Worm (Caenorhabditis elegans) whole organism, L2 larva: Measurements from ENCODE around the gene T24H10.5.

Experiments used
- C34F6.9 ChIP-seq: fragments of 150-350 bp; optimal IDR thresholded peaks from 2 replicates; lab custom pipeline; 2014; ENCODE audit warnings: missing biosample characterization, missing genetic modification characterization
- F13H6.1 ChIP-seq: sonication (generic microtip); optimal IDR thresholded peaks from 2 replicates; lab custom pipeline; 2016; ENCODE audit warnings: missing genetic modification characterization, missing compliant biosample characterization
- R02D3.7 ChIP-seq: fragments of 150-350 bp; optimal IDR thresholded peaks from 2 replicates; lab custom pipeline; 2014; ENCODE audit warnings: missing biosample characterization, missing genetic modification characterization
- ZK546.5 ChIP-seq: sonication (generic microtip); optimal IDR thresholded peaks from 2 replicates; lab custom pipeline; 2017; ENCODE audit warnings: missing biosample characterization, missing genetic modification characterization
- alr-1 ChIP-seq: fragments of 150-350 bp; optimal IDR thresholded peaks from 2 replicates; lab custom pipeline; 2014; ENCODE audit warnings: missing biosample characterization, missing genetic modification characterization
- aly-2 ChIP-seq: fragments of 150-350 bp; optimal IDR thresholded peaks from 2 replicates; lab custom pipeline; 2014; ENCODE audit warnings: missing biosample characterization, missing genetic modification characterization
- ama-1 ChIP-seq: fragments of 150-350 bp; optimal IDR thresholded peaks from 2 replicates; lab custom pipeline; 2018; ENCODE audit warnings: inconsistent platforms
- blmp-1 ChIP-seq: sonication (generic microtip); optimal IDR thresholded peaks from 2 replicates; lab custom pipeline; 2017; ENCODE audit warnings: missing genetic modification characterization, mild to moderate bottlenecking, missing compliant biosample characterization, antibody characterized with exemption, moderate library complexity; ENCODE audit not compliant: insufficient read depth
- ceh-16 ChIP-seq: fragments of 150-350 bp; optimal IDR thresholded peaks from 2 replicates; lab custom pipeline; 2014; ENCODE audit warnings: missing biosample characterization, missing genetic modification characterization
- ceh-82 ChIP-seq: fragments of 150-350 bp; optimal IDR thresholded peaks from 2 replicates; lab custom pipeline; 2014; ENCODE audit warnings: missing biosample characterization, missing genetic modification characterization
- crh-2 ChIP-seq: sonication (generic microtip); optimal IDR thresholded peaks from 2 replicates; lab custom pipeline; 2017; ENCODE audit warnings: missing biosample characterization, missing genetic modification characterization
- egl-27 ChIP-seq: sonication (generic microtip); optimal IDR thresholded peaks from 3 replicates; lab custom pipeline; 2017; ENCODE audit warnings: missing biosample characterization, missing genetic modification reagents, missing genetic modification characterization
- elt-1 ChIP-seq: fragments of 150-350 bp; optimal IDR thresholded peaks from 2 replicates; lab custom pipeline; 2014; ENCODE audit warnings: missing biosample characterization, missing genetic modification characterization
- elt-3 ChIP-seq: sonication (generic microtip); optimal IDR thresholded peaks from 2 replicates; lab custom pipeline; 2017; ENCODE audit warnings: missing biosample characterization, missing genetic modification characterization
- fos-1 ChIP-seq: fragments of 150-350 bp; optimal IDR thresholded peaks from 2 replicates; lab custom pipeline; 2014; ENCODE audit warnings: missing biosample characterization, missing genetic modification characterization
- gmeb-1 ChIP-seq: fragments of 150-350 bp; optimal IDR thresholded peaks from 2 replicates; lab custom pipeline; 2014; ENCODE audit warnings: missing biosample characterization, missing genetic modification characterization
- lin-11 ChIP-seq: fragments of 150-350 bp; sonication (generic microtip); optimal IDR thresholded peaks from 2 replicates; lab custom pipeline; 2014; ENCODE audit warnings: missing biosample characterization, missing genetic modification characterization, inconsistent platforms, mixed read lengths
- lin-39 ChIP-seq: fragments of 150-350 bp; optimal IDR thresholded peaks from 2 replicates; lab custom pipeline; 2014; ENCODE audit warnings: missing biosample characterization, missing genetic modification reagents, missing genetic modification characterization
- lsy-2 ChIP-seq, 2 experiments: fragments of 150-350 bp in 1 of 2; sonication (generic microtip) in 1 of 2; optimal IDR thresholded peaks; 2 replicates each; lab custom pipeline; 2014 to 2017; ENCODE audit warnings: missing biosample characterization in 2 of 2, missing genetic modification characterization in 2 of 2
- mab-5 ChIP-seq: fragments of 150-350 bp; optimal IDR thresholded peaks from 2 replicates; lab custom pipeline; 2014; ENCODE audit warnings: missing biosample characterization, missing genetic modification characterization
- mbf-1 ChIP-seq: sonication (generic microtip); optimal IDR thresholded peaks from 2 replicates; lab custom pipeline; 2017; ENCODE audit warnings: missing biosample characterization, missing genetic modification characterization
- mdl-1 ChIP-seq, 2 experiments: fragments of 150-350 bp in 1 of 2; sonication (generic microtip) in 1 of 2; optimal IDR thresholded peaks; 2 replicates each; lab custom pipeline; 2017; ENCODE audit warnings: missing biosample characterization in 2 of 2, missing genetic modification characterization in 2 of 2
- nhr-10 ChIP-seq: sonication (generic microtip); optimal IDR thresholded peaks from 2 replicates; lab custom pipeline; 2017; ENCODE audit warnings: missing biosample characterization, missing genetic modification characterization
- nhr-11 ChIP-seq: fragments of 150-350 bp; optimal IDR thresholded peaks from 2 replicates; lab custom pipeline; 2014; ENCODE audit warnings: missing biosample characterization, missing genetic modification characterization
- nhr-12 ChIP-seq: fragments of 150-350 bp; optimal IDR thresholded peaks from 2 replicates; lab custom pipeline; 2014; ENCODE audit warnings: missing biosample characterization, missing genetic modification characterization
- nhr-129 ChIP-seq: fragments of 150-350 bp; optimal IDR thresholded peaks from 2 replicates; lab custom pipeline; 2014; ENCODE audit warnings: missing biosample characterization, missing genetic modification characterization
- nhr-21 ChIP-seq: fragments of 150-350 bp; optimal IDR thresholded peaks from 2 replicates; lab custom pipeline; 2014; ENCODE audit warnings: missing biosample characterization, missing genetic modification characterization
- nhr-237 ChIP-seq: fragments of 150-350 bp; optimal IDR thresholded peaks from 2 replicates; lab custom pipeline; 2014; ENCODE audit warnings: missing biosample characterization, missing genetic modification characterization
- nhr-25 ChIP-seq: fragments of 150-350 bp; sonication (generic microtip); optimal IDR thresholded peaks from 3 replicates; lab custom pipeline; 2014; ENCODE audit warnings: missing biosample characterization, missing genetic modification characterization
- nhr-6 ChIP-seq: fragments of 150-350 bp; optimal IDR thresholded peaks from 2 replicates; lab custom pipeline; 2014; ENCODE audit warnings: missing biosample characterization, missing genetic modification characterization
- nhr-77 ChIP-seq: fragments of 150-350 bp; optimal IDR thresholded peaks from 2 replicates; lab custom pipeline; 2014; ENCODE audit warnings: missing biosample characterization, missing genetic modification characterization
- peb-1 ChIP-seq: fragments of 150-350 bp; optimal IDR thresholded peaks from 2 replicates; lab custom pipeline; 2014; ENCODE audit warnings: missing biosample characterization, missing genetic modification characterization
- sem-4 ChIP-seq: fragments of 150-350 bp; optimal IDR thresholded peaks from 2 replicates; lab custom pipeline; 2014; ENCODE audit warnings: missing biosample characterization, missing genetic modification reagents, missing genetic modification characterization
- skn-1 ChIP-seq: sonication (generic microtip); optimal IDR thresholded peaks from 2 replicates; lab custom pipeline; 2017; ENCODE audit warnings: missing biosample characterization, missing genetic modification characterization
- sma-3 ChIP-seq: sonication (generic microtip); optimal IDR thresholded peaks from 2 replicates; lab custom pipeline; 2016; ENCODE audit warnings: missing genetic modification reagents, missing genetic modification characterization, missing compliant biosample characterization
- sma-9 ChIP-seq, 2 experiments: fragments of 150-350 bp in 1 of 2; sonication (generic microtip) in 1 of 2; optimal IDR thresholded peaks; 2 replicates each; lab custom pipeline; 2014 to 2016; ENCODE audit warnings: missing genetic modification characterization in 2 of 2, mild to moderate bottlenecking in 1 of 2, missing biosample characterization in 1 of 2, missing compliant biosample characterization in 1 of 2, missing genetic modification reagents in 1 of 2, moderate library complexity in 1 of 2
- snpc-4 ChIP-seq: fragments of 150-350 bp; optimal IDR thresholded peaks from 2 replicates; lab custom pipeline; 2014; ENCODE audit warnings: missing biosample characterization, missing genetic modification characterization
- unc-55 ChIP-seq: fragments of 150-350 bp; sonication (generic microtip); optimal IDR thresholded peaks from 3 replicates; lab custom pipeline; 2014; ENCODE audit warnings: missing biosample characterization, missing genetic modification reagents, missing genetic modification characterization
- unc-62 ChIP-seq: fragments of 150-350 bp; optimal IDR thresholded peaks from 2 replicates; lab custom pipeline; 2014; ENCODE audit warnings: missing biosample characterization, missing genetic modification reagents, missing genetic modification characterization
- zag-1 ChIP-seq: fragments of 150-350 bp; optimal IDR thresholded peaks from 2 replicates; lab custom pipeline; 2014; ENCODE audit warnings: missing biosample characterization, missing genetic modification characterization
- ztf-11 ChIP-seq: sonication (generic microtip); optimal IDR thresholded peaks from 2 replicates; lab custom pipeline; 2017; ENCODE audit warnings: missing biosample characterization, missing genetic modification characterization
- ztf-4 ChIP-seq: fragments of 150-350 bp; optimal IDR thresholded peaks from 2 replicates; lab custom pipeline; 2014; ENCODE audit warnings: missing biosample characterization, missing genetic modification characterization

T24H10.5 gene

ce11 chrII:9100798-9101197, at the start of gene T24H10.5:
T24H10.5 (plus strand) TSS chrII:9101098.
- no peak for TF ChIP-seq ceh-82 (tag; lab: Kevin White, UChicago)
- no peak for TF ChIP-seq elt-3 (tag; lab: Kevin White, UChicago)
- no peak for TF ChIP-seq snpc-4 (tag; lab: Kevin White, UChicago)
- no peak for TF ChIP-seq crh-2 (tag; lab: Kevin White, UChicago)
- no peak for TF ChIP-seq egl-27 (tag; lab: Kevin White, UChicago)
- TF ChIP-seq nhr-77 = no peak
- TF ChIP-seq elt-1 (tag; lab: Kevin White, UChicago) = no peak
- TF ChIP-seq peb-1 = no peak
- TF ChIP-seq ZK546.5 (tag; lab: Kevin White, UChicago) = no peak
- no peak for TF ChIP-seq sem-4 (tag; lab: Kevin White, UChicago)
- TF ChIP-seq mbf-1 (tag; lab: Kevin White, UChicago) = no peak
- TF ChIP-seq lin-39 (tag; lab: Kevin White, UChicago) = no peak
- TF ChIP-seq nhr-25 (tag; lab: Kevin White, UChicago) = no peak
- TF ChIP-seq aly-2 (tag; lab: Kevin White, UChicago) = no peak
- no peak for TF ChIP-seq nhr-11 (tag; lab: Kevin White, UChicago)
- TF ChIP-seq ztf-11 (tag; lab: Kevin White, UChicago) = no peak
- TF ChIP-seq sma-9 (GFP tag; optimal IDR thresholded peaks at IDR 0.05; lab: Kevin White, UChicago) = no peak
- no peak for TF ChIP-seq sma-9 (tag; optimal IDR thresholded peaks at IDR 0.05; lab: Kevin White, UChicago)
- TF ChIP-seq nhr-12 (tag; lab: Kevin White, UChicago) = no peak

ce11 chrII:9053564-9053963, 47.3 kb upstream of the T24H10.5 start, which contains the start of gene T24B8.7:
T24B8.7 (minus strand) TSS chrII:9053664.
- TF ChIP-seq peb-1 (no peak), nhr-237 (tag; lab: Kevin White, UChicago) (no peak), crh-2 (tag; lab: Kevin White, UChicago) (no peak), mdl-1 (tag; optimal IDR thresholded peaks at IDR 0.05; lab: Kevin White, UChicago) (no peak), alr-1 (tag; lab: Kevin White, UChicago) (no peak), sem-4 (tag; lab: Kevin White, UChicago) (no peak), nhr-10 (tag; lab: Kevin White, UChicago) (no peak), mab-5 (no peak), ama-1 (no peak), unc-62 (GFP tag; lab: Kevin White, UChicago) (no peak), R02D3.7 (tag; lab: Kevin White, UChicago) (no peak), nhr-25 (tag; lab: Kevin White, UChicago) (no peak), ZK546.5 (tag; lab: Kevin White, UChicago) (no peak), lin-39 (tag; lab: Kevin White, UChicago) (no peak)

ce11 chrII:9054604-9055003, 46.3 kb upstream of the T24H10.5 start, which contains the start of gene chmp-7:
chmp-7 (plus strand) TSS chrII:9054972.
- TF ChIP-seq skn-1 (tag; lab: Kevin White, UChicago) (peak; percentile 59), nhr-21 (tag; lab: Kevin White, UChicago) (peak; percentile 63), ama-1 (peak; percentile 50), lin-11 (tag; lab: Kevin White, UChicago) (peak; percentile 87), mbf-1 (tag; lab: Kevin White, UChicago) (no peak), nhr-77 (no peak), unc-62 (GFP tag; lab: Kevin White, UChicago) (peak; percentile 20), blmp-1 (tag; lab: Kevin White, UChicago) (peak; percentile 60), nhr-10 (tag; lab: Kevin White, UChicago) (peak; percentile 33), fos-1 (tag; lab: Kevin White, UChicago) (peak; percentile 84), nhr-129 (tag; lab: Kevin White, UChicago) (peak; percentile 95), aly-2 (tag; lab: Kevin White, UChicago) (no peak), elt-3 (tag; lab: Kevin White, UChicago) (no peak), mdl-1 (tag; optimal IDR thresholded peaks at IDR 0.05; lab: Kevin White, UChicago) (peak in 1 of 2 experiments; percentile 9), lsy-2 (tag; optimal IDR thresholded peaks at IDR 0.05; lab: Kevin White, UChicago) (peak; percentile 79 to 92), C34F6.9 (tag; lab: Kevin White, UChicago) (peak; percentile 98), ztf-11 (tag; lab: Kevin White, UChicago) (no peak), mab-5 (peak; percentile 82), sma-3 (GFP tag; lab: Kevin White, UChicago) (peak; percentile 79), F13H6.1 (tag; lab: Kevin White, UChicago) (no peak), zag-1 (peak; percentile 66), nhr-11 (tag; lab: Kevin White, UChicago) (peak; percentile 32), sma-9 (GFP tag; optimal IDR thresholded peaks at IDR 0.05; lab: Kevin White, UChicago) (peak; percentile 76), sma-9 (tag; optimal IDR thresholded peaks at IDR 0.05; lab: Kevin White, UChicago) (no peak), nhr-6 (tag; lab: Kevin White, UChicago) (peak; percentile 68), gmeb-1 (tag; lab: Kevin White, UChicago) (peak; percentile 88), snpc-4 (tag; lab: Kevin White, UChicago) (peak; percentile 66), sem-4 (tag; lab: Kevin White, UChicago) (peak; percentile 85), ztf-4 (tag; lab: Kevin White, UChicago) (no peak), crh-2 (tag; lab: Kevin White, UChicago) (peak; percentile 94), egl-27 (tag; lab: Kevin White, UChicago) (peak; percentile 50), ceh-16 (tag; lab: Kevin White, UChicago) (peak; percentile 29), unc-55 (peak; percentile 95)
- TF ChIP-seq, all 48 proteins: peak for 25
